Worm (Caenorhabditis elegans) whole organism, L3 larva: ENCODE results near the gene R02D1.2.

Experiments
- ama-1 ChIP-seq: fragments of 150-350 bp; optimal IDR thresholded peaks from 2 replicates; lab custom pipeline; 2018
- lin-15B ChIP-seq: fragments of 150-350 bp; optimal IDR thresholded peaks from 2 replicates; lab custom pipeline; 2014; ENCODE audit warnings: missing biosample characterization, missing genetic modification characterization
- lin-39 ChIP-seq: fragments of 150-350 bp; optimal IDR thresholded peaks from 2 replicates; lab custom pipeline; 2018; ENCODE audit warnings: missing biosample characterization, missing genetic modification reagents, missing genetic modification characterization
- nhr-12 ChIP-seq: fragments of 150-350 bp; optimal IDR thresholded peaks from 2 replicates; lab custom pipeline; 2014; ENCODE audit warnings: missing biosample characterization, missing genetic modification characterization
- nhr-237 ChIP-seq: fragments of 150-350 bp; optimal IDR thresholded peaks from 2 replicates; lab custom pipeline; 2014; ENCODE audit warnings: missing biosample characterization, missing genetic modification characterization
- sea-2 ChIP-seq: fragments of 150-350 bp; sonication (generic microtip); optimal IDR thresholded peaks from 4 replicates; lab custom pipeline; 2014; ENCODE audit warnings: missing biosample characterization, missing genetic modification reagents, missing genetic modification characterization
- tbx-2 ChIP-seq: sonication (generic microtip); optimal IDR thresholded peaks from 2 replicates; lab custom pipeline; 2016; ENCODE audit warnings: mild to moderate bottlenecking, missing genetic modification characterization, missing compliant biosample characterization

ce11 chrV:4346799-4347198, 24.2 kb upstream of the R02D1.2 start, which contains the start of gene mcm-7:
- TF ChIP-seq lin-39 (peak; percentile 27), ama-1 (lab: Kevin White, UChicago) (peak; percentile 32), lin-15B (tag; lab: Kevin White, UChicago) (peak; percentile 75), nhr-237 (no peak), sea-2 (GFP tag; lab: Kevin White, UChicago) (no peak), nhr-12 (no peak), tbx-2 (tag; lab: Kevin White, UChicago) (no peak)
